Worm (Caenorhabditis elegans): ENCODE measurements around the gene ets-5.

ce11 chrX:5119246-5119645 lies 34.9 kb upstream of the ets-5 start:
- TF ChIP-seq lin-13 (tag; optimal IDR thresholded peaks at IDR 0.05) (no peak), elt-3 (tag; optimal IDR thresholded peaks at IDR 0.05) (no peak), mep-1 (tag; optimal IDR thresholded peaks at IDR 0.05) (no peak), elt-1 (tag; optimal IDR thresholded peaks at IDR 0.05; ENCODE audit: borderline replicate concordance, insufficient read depth) (no peak), snpc-4 (tag; optimal IDR thresholded peaks at IDR 0.05) (no peak), nhr-28 (tag; optimal IDR thresholded peaks at IDR 0.05) (no peak), ztf-11 (tag; optimal IDR thresholded peaks at IDR 0.05) (no peak), mab-5 (tag; optimal IDR thresholded peaks at IDR 0.05) (no peak), flh-1 (GFP tag; optimal IDR thresholded peaks at IDR 0.05) (no peak), sptf-1 (tag; optimal IDR thresholded peaks at IDR 0.05) (no peak)

All from whole organism, mixed stage, embryonic.